Worm (Caenorhabditis elegans): ENCODE results near the gene sumv-2.

Gene sumv-2

ce11 chrV:4653871-4654605 is 36.7 kb downstream of the sumv-2 start, which contains the start of the genes col-139 and F41F3.1:
TSS of gene col-139 (minus strand) at chrV:4653971.
TSS of gene F41F3.1 (plus strand) at chrV:4654555.
- TF ChIP-seq nhr-11 (tag; optimal IDR thresholded peaks at IDR 0.05) (no peak), nhr-77 (tag; optimal IDR thresholded peaks at IDR 0.05) (no peak), elt-1 (tag; optimal IDR thresholded peaks at IDR 0.05) (no peak), hmg-11 (tag; optimal IDR thresholded peaks at IDR 0.05) (no peak), pqm-1 (tag; optimal IDR thresholded peaks at IDR 0.05) (no peak), mml-1 (tag; optimal IDR thresholded peaks at IDR 0.05) (no peak), nhr-76 (tag; optimal IDR thresholded peaks at IDR 0.05) (no peak), nhr-12 (tag; optimal IDR thresholded peaks at IDR 0.05) (no peak), fos-1 (tag; optimal IDR thresholded peaks at IDR 0.05) (no peak), pha-4 (tag; optimal IDR thresholded peaks at IDR 0.05) (no peak), nhr-28 (tag; optimal IDR thresholded peaks at IDR 0.05) (no peak), jun-1 (tag; optimal IDR thresholded peaks at IDR 0.05) (no peak)

- TF ChIP-seq jun-1 (tag; optimal IDR thresholded peaks at IDR 0.05) (no peak), nhr-77 (tag; optimal IDR thresholded peaks at IDR 0.05) (no peak), lin-39 (tag; optimal IDR thresholded peaks at IDR 0.05) (no peak), ztf-4 (tag; optimal IDR thresholded peaks at IDR 0.05) (no peak), tbx-2 (tag; optimal IDR thresholded peaks at IDR 0.05) (no peak), eor-1 (tag; optimal IDR thresholded peaks at IDR 0.05) (no peak), nhr-43 (tag; optimal IDR thresholded peaks at IDR 0.05; ENCODE audit: poor library complexity, severe bottlenecking) (no peak), nhr-12 (tag; optimal IDR thresholded peaks at IDR 0.05) (no peak), mdl-1 (tag; optimal IDR thresholded peaks at IDR 0.05) (no peak), nhr-76 (tag; optimal IDR thresholded peaks at IDR 0.05) (no peak), pha-4 (tag; optimal IDR thresholded peaks at IDR 0.05) (no peak), unc-62 (GFP tag; optimal IDR thresholded peaks at IDR 0.05) (no peak), fos-1 (tag; optimal IDR thresholded peaks at IDR 0.05) (no peak), nhr-237 (tag; optimal IDR thresholded peaks at IDR 0.05) (no peak), nhr-25 (tag; optimal IDR thresholded peaks at IDR 0.05) (no peak), nfya-1 (tag; optimal IDR thresholded peaks at IDR 0.05; ENCODE audit: insufficient read depth) (no peak)
Observed at ce11 chrV:4655175-4655574, 37.8 kb downstream of the sumv-2 start, which contains the start of gene F41F3.9. TSS of gene F41F3.9 (plus strand) at chrV:4655475.

- TF ChIP-seq tbx-2 (tag; optimal IDR thresholded peaks at IDR 0.05) (no peak), mml-1 (tag; optimal IDR thresholded peaks at IDR 0.05) (no peak), nhr-237 (tag; optimal IDR thresholded peaks at IDR 0.05) (no peak), ztf-4 (tag; optimal IDR thresholded peaks at IDR 0.05) (no peak), ZK546.5 (tag; optimal IDR thresholded peaks at IDR 0.05) (no peak), egl-27 (tag; optimal IDR thresholded peaks at IDR 0.05) (no peak), snpc-4 (tag; optimal IDR thresholded peaks at IDR 0.05) (no peak), nhr-12 (tag; optimal IDR thresholded peaks at IDR 0.05) (no peak)
Observed at ce11 chrV:4662400-4662799, 45.0 kb downstream of the sumv-2 start, which contains the start of gene srx-74. TSS of gene srx-74 (minus strand) at chrV:4662500.

ce11 chrV:4665651-4666050 is 48.3 kb downstream of the sumv-2 start, which contains the start of gene srx-73:
TSS of gene srx-73 (minus strand) at chrV:4665751.
- TF ChIP-seq fkh-2 (tag; optimal IDR thresholded peaks at IDR 0.05), result no peak
- no peak for TF ChIP-seq nhr-67 (tag; optimal IDR thresholded peaks at IDR 0.05)
- no peak for TF ChIP-seq skn-1 (tag; optimal IDR thresholded peaks at IDR 0.05)
- no peak for TF ChIP-seq nhr-77 (tag; optimal IDR thresholded peaks at IDR 0.05)
- no peak for TF ChIP-seq nhr-28 (tag; optimal IDR thresholded peaks at IDR 0.05)
- TF ChIP-seq jun-1 (tag; optimal IDR thresholded peaks at IDR 0.05), result no peak
- TF ChIP-seq nhr-237 (tag; optimal IDR thresholded peaks at IDR 0.05), result no peak
- TF ChIP-seq aly-2 (tag; optimal IDR thresholded peaks at IDR 0.05), result no peak
- TF ChIP-seq ceh-82 (tag; optimal IDR thresholded peaks at IDR 0.05), result no peak
- no peak for TF ChIP-seq elt-2 (tag; optimal IDR thresholded peaks at IDR 0.05)
- no peak for TF ChIP-seq mml-1 (tag; optimal IDR thresholded peaks at IDR 0.05)
- no peak for TF ChIP-seq egl-27 (tag; optimal IDR thresholded peaks at IDR 0.05)
- no peak for TF ChIP-seq egl-5 (tag; optimal IDR thresholded peaks at IDR 0.05)
- TF ChIP-seq snpc-4 (tag; optimal IDR thresholded peaks at IDR 0.05), result no peak
- TF ChIP-seq elt-1 (tag; optimal IDR thresholded peaks at IDR 0.05), result no peak

ce11 chrV:4667062-4667461 is 49.7 kb downstream of the sumv-2 start:
- TF ChIP-seq nhr-76 (tag; optimal IDR thresholded peaks at IDR 0.05), result no peak
- TF ChIP-seq ceh-28 (tag; optimal IDR thresholded peaks at IDR 0.05), result no peak
